Worm (Caenorhabditis elegans): ENCODE data around the gene rpl-22.

DNA sequence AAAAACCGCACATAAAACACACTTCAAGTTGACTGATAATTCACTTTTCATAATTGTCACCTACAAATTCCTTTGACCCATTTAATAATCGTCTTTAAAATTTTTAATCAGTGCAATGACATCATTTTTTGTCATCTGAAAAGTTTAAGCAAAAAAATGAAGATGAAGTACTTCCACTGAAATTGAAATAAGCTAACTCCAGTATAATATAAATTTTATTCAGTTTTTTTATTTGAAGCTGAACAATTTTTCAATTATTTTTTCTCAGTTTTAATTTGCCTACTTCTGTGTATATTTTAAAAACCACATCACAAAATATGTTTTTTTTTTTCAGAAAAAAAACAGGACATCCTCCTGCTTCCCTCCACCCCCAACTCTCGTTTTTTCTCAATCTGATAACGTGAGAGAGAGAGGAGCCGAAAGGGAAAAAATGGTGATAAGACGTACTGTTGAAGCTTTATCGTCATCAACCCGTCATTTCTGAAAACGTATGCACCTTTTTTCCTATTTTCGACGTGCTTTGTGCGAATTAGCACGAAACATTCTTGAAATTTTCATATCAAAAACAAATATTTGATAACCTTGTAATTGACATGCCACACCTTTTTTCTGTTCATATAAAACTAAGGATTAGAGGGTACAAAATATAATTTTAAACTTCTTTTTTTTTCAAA lies 48.5 kb downstream of the rpl-22 start, which contains the start of the genes C04G6.11 and mpk-2:
- TF ChIP-seq zag-1 (tag; optimal IDR thresholded peaks at IDR 0.05) (no peak), lsy-2 (tag; optimal IDR thresholded peaks at IDR 0.05) (no peak), lin-39 (tag; optimal IDR thresholded peaks at IDR 0.05) (no peak), pqm-1 (tag; optimal IDR thresholded peaks at IDR 0.05) (peak; percentile 69), aha-1 (tag) (no peak), nhr-28 (tag; optimal IDR thresholded peaks at IDR 0.05) (peak; percentile 77), fkh-10 (GFP tag; optimal IDR thresholded peaks at IDR 0.05) (no peak), unc-39 (tag; optimal IDR thresholded peaks at IDR 0.05) (no peak), ZK546.5 (tag; optimal IDR thresholded peaks at IDR 0.05) (no peak), Y75B8A.6 (GFP tag; IDR thresholded peaks at IDR 0.05) (no peak), mep-1 (tag; optimal IDR thresholded peaks at IDR 0.05) (no peak), ztf-11 (tag; optimal IDR thresholded peaks at IDR 0.05) (no peak), mdt-29 (GFP tag; IDR thresholded peaks at IDR 0.05) (no peak)
